Fruit fly (Drosophila melanogaster) whole organism, wandering third instar larva: ENCODE data around the gene CG32280.

ENCODE experiments used
- Abd-B ChIP-seq: fragments of >200 bp; optimal IDR thresholded peaks from 2 replicates; lab custom pipeline; 2017; ENCODE audit warnings: missing biosample characterization, missing genetic modification characterization
- CrebA ChIP-seq: fragments of 200-800 bp; sonication (Bioruptor generic); optimal IDR thresholded peaks from 2 replicates; lab custom pipeline; 2016; ENCODE audit warnings: missing biosample characterization, mild to moderate bottlenecking, missing genetic modification characterization, borderline replicate concordance
- Hr78 ChIP-seq: fragments of >200 bp; optimal IDR thresholded peaks from 2 replicates; lab custom pipeline; 2017; ENCODE audit warnings: missing biosample characterization, missing genetic modification characterization
- Myc ChIP-seq: fragments of >200 bp; optimal IDR thresholded peaks from 2 replicates; lab custom pipeline; 2017
- OdsH ChIP-seq: fragments of 200-800 bp; sonication (Bioruptor generic); optimal IDR thresholded peaks from 2 replicates; lab custom pipeline; 2016; ENCODE audit warnings: missing biosample characterization, mild to moderate bottlenecking, missing genetic modification characterization
- brk ChIP-seq: fragments of 200-800 bp; sonication (Bioruptor generic); optimal IDR thresholded peaks from 2 replicates; lab custom pipeline; 2016; ENCODE audit warnings: missing biosample characterization, mild to moderate bottlenecking, missing genetic modification characterization
- ey ChIP-seq: fragments of 200-800 bp; sonication (Bioruptor generic); optimal IDR thresholded peaks from 2 replicates; lab custom pipeline; 2016; ENCODE audit warnings: missing biosample characterization, missing genetic modification characterization
- lola ChIP-seq: fragments of >200 bp; optimal IDR thresholded peaks from 2 replicates; lab custom pipeline; 2017; ENCODE audit warnings: missing biosample characterization, missing genetic modification characterization
- psq ChIP-seq: fragments of 200-800 bp; sonication (Bioruptor generic); optimal IDR thresholded peaks from 3 replicates; lab custom pipeline; 2017; ENCODE audit warnings: missing biosample characterization, mild to moderate bottlenecking, missing genetic modification characterization, moderate library complexity
- usp ChIP-seq: fragments of >200 bp; optimal IDR thresholded peaks from 2 replicates; lab custom pipeline; 2017; ENCODE audit warnings: missing biosample characterization, missing genetic modification characterization

DNA sequence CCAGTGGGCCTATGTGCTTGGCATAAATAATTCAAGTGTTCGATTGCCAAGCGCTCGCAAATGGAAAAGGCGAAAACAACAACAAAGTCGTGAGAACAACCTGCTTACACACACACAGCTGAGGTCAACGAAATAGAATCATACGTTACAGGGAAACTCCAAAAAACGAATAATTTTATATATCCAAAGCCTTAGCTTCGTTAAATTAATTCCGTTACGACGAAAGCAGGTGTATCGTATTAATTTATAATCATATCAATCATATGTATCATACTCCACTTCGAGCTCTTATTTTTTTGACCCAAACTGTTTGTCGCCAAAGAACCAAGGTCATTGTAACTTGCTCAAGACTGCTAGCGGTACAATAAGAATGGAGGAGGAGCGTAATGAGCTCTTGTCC lies 14.5 kb downstream of the CG32280 start:
- TF ChIP-seq OdsH (GFP tag; lab: Kevin White, UChicago) (peak; percentile 87), usp (GFP tag; lab: Kevin White, UChicago) (no peak), psq (GFP tag; lab: Kevin White, UChicago) (peak; percentile 75), Hr78 (GFP tag; lab: Kevin White, UChicago) (no peak), brk (no peak), Myc (no peak), Abd-B (GFP tag; lab: Kevin White, UChicago) (no peak), ey (GFP tag; lab: Kevin White, UChicago) (peak; percentile 84), CrebA (GFP tag; lab: Kevin White, UChicago) (no peak), lola (GFP tag; lab: Kevin White, UChicago) (no peak)
